Worm (Caenorhabditis elegans): ENCODE results near the gene rpl-22.

DNA sequence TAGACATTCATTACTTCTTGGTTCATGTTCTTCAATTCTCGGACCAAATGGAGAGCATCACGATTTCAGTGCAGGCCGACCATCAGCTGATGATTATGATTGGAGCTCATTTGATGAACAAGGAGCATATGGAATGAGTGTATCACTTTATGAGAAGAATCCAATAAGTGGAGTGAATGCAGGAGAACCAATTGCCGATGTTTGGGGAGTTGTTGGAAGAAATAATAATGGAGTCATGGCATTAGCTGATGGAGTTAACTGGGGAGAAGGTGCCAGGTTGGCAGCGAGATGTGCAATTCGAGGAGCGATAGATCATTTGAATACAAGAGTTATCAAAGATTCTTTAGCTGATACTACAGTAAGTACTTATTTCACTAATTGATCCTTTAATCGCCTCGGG lies 4.6 kb upstream of the rpl-22 start:
- TF ChIP-seq R02D3.7 (tag; optimal IDR thresholded peaks at IDR 0.05) (no peak), dpl-1 (GFP tag; optimal IDR thresholded peaks at IDR 0.05) (no peak), mes-2 (tag; optimal IDR thresholded peaks at IDR 0.05; ENCODE audit: poor library complexity, severe bottlenecking) (no peak), fos-1 (tag; optimal IDR thresholded peaks at IDR 0.05) (no peak), nhr-28 (tag; optimal IDR thresholded peaks at IDR 0.05) (no peak), ztf-11 (tag; optimal IDR thresholded peaks at IDR 0.05) (no peak), mxl-2 (GFP tag; conservative IDR thresholded peaks at IDR 0.05) (no peak), ceh-82 (tag; optimal IDR thresholded peaks at IDR 0.05) (no peak), nhr-10 (tag; optimal IDR thresholded peaks at IDR 0.05) (no peak)
